Fruit fly (Drosophila melanogaster) whole organism, embryonic: ENCODE results near the gene pnt.
A peak's percentile ranks its signal among the peaks of the same experiment; 100 is the strongest.

Experiments
- Bgb ChIP-seq: fragments of 200-800 bp; sonication (Bioruptor generic); IDR thresholded peaks from 2 replicates; pipeline ENCODE4 v1.3.6; 2022; ENCODE audit warnings: missing biosample characterization, missing genetic modification characterization; ENCODE audit not compliant: partially characterized antibody
- BtbVII ChIP-seq: fragments of 200-800 bp; sonication (Bioruptor generic); optimal IDR thresholded peaks from 3 replicates; lab custom pipeline; 2017; ENCODE audit warnings: missing biosample characterization, mild to moderate bottlenecking, missing genetic modification characterization
- CG10147 ChIP-seq: fragments of 200-800 bp; sonication (Bioruptor generic); optimal IDR thresholded peaks from 2 replicates; lab custom pipeline; 2019; ENCODE audit warnings: missing biosample characterization, mild to moderate bottlenecking, missing genetic modification characterization, moderate library complexity
- CG12071 ChIP-seq: fragments of 200-800 bp; sonication (Bioruptor generic); optimal IDR thresholded peaks from 3 replicates; lab custom pipeline; 2018; ENCODE audit warnings: missing biosample characterization, mild to moderate bottlenecking, missing genetic modification characterization
- CG12236 ChIP-seq: fragments of 200-800 bp; sonication (Bioruptor generic); optimal IDR thresholded peaks from 2 replicates; lab custom pipeline; 2016; ENCODE audit warnings: missing biosample characterization, missing genetic modification characterization
- CG12942 ChIP-seq: fragments of 200-800 bp; sonication (Bioruptor generic); optimal IDR thresholded peaks from 3 replicates; lab custom pipeline; 2016; ENCODE audit warnings: missing biosample characterization, missing genetic modification characterization
- CG14441 ChIP-seq: fragments of 200-800 bp; sonication (Bioruptor generic); IDR thresholded peaks from 2 replicates; pipeline ENCODE4 v1.3.6; 2022; ENCODE audit warnings: missing biosample characterization, missing genetic modification characterization
- CG1602 ChIP-seq: fragments of 200-800 bp; sonication (Bioruptor generic); optimal IDR thresholded peaks from 3 replicates; lab custom pipeline; 2016; ENCODE audit warnings: missing biosample characterization, missing genetic modification characterization
- CG16813 ChIP-seq: fragments of 200-800 bp; sonication (Bioruptor generic); IDR thresholded peaks from 3 replicates; pipeline ENCODE4 v1.3.6; 2022; ENCODE audit warnings: missing biosample characterization, missing genetic modification characterization; ENCODE audit not compliant: partially characterized antibody
- CG17829 ChIP-seq: fragments of 200-800 bp; optimal IDR thresholded peaks from 2 replicates; lab custom pipeline; 2019; ENCODE audit warnings: missing biosample characterization, mild to moderate bottlenecking, missing genetic modification characterization, moderate library complexity
- CG18011 ChIP-seq: fragments of 200-800 bp; sonication (Bioruptor generic); optimal IDR thresholded peaks from 2 replicates; lab custom pipeline; 2017; ENCODE audit warnings: missing biosample characterization, missing genetic modification characterization, mild to moderate bottlenecking, moderate library complexity, missing genotype
- CG2678 ChIP-seq: fragments of 200-800 bp; sonication (Bioruptor generic); optimal IDR thresholded peaks from 3 replicates; lab custom pipeline; 2019; ENCODE audit warnings: missing biosample characterization, mild to moderate bottlenecking, missing genetic modification characterization, moderate library complexity
- CG32767 ChIP-seq: fragments of 200-800 bp; sonication (Bioruptor generic); IDR thresholded peaks from 2 replicates; pipeline ENCODE4 v1.3.6; 2022; ENCODE audit warnings: missing biosample characterization, missing genetic modification characterization
- CG34422 ChIP-seq: fragments of 200-800 bp; sonication (Bioruptor generic); IDR thresholded peaks from 3 replicates; pipeline ENCODE4 v1.3.6; 2022; ENCODE audit warnings: missing biosample characterization, missing genetic modification characterization
- CG5245 ChIP-seq: fragments of 200-800 bp; sonication (Bioruptor generic); optimal IDR thresholded peaks from 3 replicates; lab custom pipeline; 2016; ENCODE audit warnings: missing biosample characterization, missing genetic modification characterization
- CG7372 ChIP-seq: fragments of 200-800 bp; sonication (Bioruptor generic); IDR thresholded peaks from 2 replicates; pipeline ENCODE4 v1.3.6; 2022; ENCODE audit warnings: missing biosample characterization, missing genetic modification characterization
- CG8089 ChIP-seq: fragments of 200-800 bp; sonication (Bioruptor generic); optimal IDR thresholded peaks from 3 replicates; lab custom pipeline; 2016; ENCODE audit warnings: missing biosample characterization, missing genetic modification characterization
- CG8944 ChIP-seq: fragments of 200-800 bp; sonication (Bioruptor generic); optimal IDR thresholded peaks from 3 replicates; lab custom pipeline; 2016; ENCODE audit warnings: missing biosample characterization, missing genetic modification characterization
- CTCF ChIP-seq: fragments of 200-800 bp; sonication (Bioruptor generic); optimal IDR thresholded peaks from 2 replicates; lab custom pipeline; 2017; ENCODE audit warnings: missing biosample characterization, mild to moderate bottlenecking, missing genetic modification characterization, moderate library complexity
- Dbx ChIP-seq: fragments of 200-800 bp; sonication (Bioruptor generic); IDR thresholded peaks from 3 replicates; pipeline ENCODE4 v1.3.6; 2022; ENCODE audit warnings: missing biosample characterization, missing genetic modification characterization
- Elba2 ChIP-seq: fragments of 200-800 bp; sonication (Bioruptor generic); optimal IDR thresholded peaks from 3 replicates; lab custom pipeline; 2016; ENCODE audit warnings: missing biosample characterization, missing genetic modification characterization
- Ets65A ChIP-seq: fragments of 200-800 bp; sonication (Bioruptor generic); peaks from one replicate; lab custom pipeline; 2016; ENCODE audit warnings: missing biosample characterization, missing genetic modification characterization
- HLH3B ChIP-seq: fragments of 200-800 bp; sonication (Bioruptor generic); IDR thresholded peaks from 2 replicates; pipeline ENCODE4 v1.3.6; 2022; ENCODE audit warnings: missing biosample characterization, missing genetic modification characterization
- Hr51 ChIP-seq, 2 experiments: fragments of 200-800 bp; sonication (Bioruptor generic); optimal IDR thresholded peaks; 2 replicates in 1 of 2; 3 replicates in 1 of 2; lab custom pipeline; 2016 to 2018; ENCODE audit warnings: missing biosample characterization in 2 of 2, missing genetic modification characterization in 2 of 2, mild to moderate bottlenecking in 1 of 2, moderate library complexity in 1 of 2
- Nf-YB ChIP-seq: fragments of 200-800 bp; sonication (Bioruptor generic); optimal IDR thresholded peaks from 3 replicates; lab custom pipeline; 2019; ENCODE audit warnings: missing biosample characterization, mild to moderate bottlenecking, missing genetic modification characterization, moderate library complexity
- Oaz ChIP-seq: fragments of 200-800 bp; sonication (Bioruptor generic); IDR thresholded peaks from 2 replicates; pipeline ENCODE4 v1.3.6; 2022; ENCODE audit warnings: missing biosample characterization, missing genetic modification characterization
- Sin3A ChIP-seq: fragments of >200 bp; optimal IDR thresholded peaks from 2 replicates; lab custom pipeline; 2018
- Ssrp ChIP-seq: fragments of 200-800 bp; sonication (Bioruptor generic); optimal IDR thresholded peaks from 2 replicates; lab custom pipeline; 2018; ENCODE audit warnings: missing biosample characterization, mild to moderate bottlenecking, missing genetic modification characterization, moderate library complexity
- Xbp1 ChIP-seq: fragments of 200-800 bp; sonication (Bioruptor generic); optimal IDR thresholded peaks from 3 replicates; lab custom pipeline; 2016; ENCODE audit warnings: missing biosample characterization, mild to moderate bottlenecking, missing genetic modification characterization
- bsh ChIP-seq, 2 experiments: fragments of 200-800 bp; sonication (Bioruptor generic); optimal IDR thresholded peaks; 2 replicates each; lab custom pipeline; 2017 to 2018; ENCODE audit warnings: mild to moderate bottlenecking in 2 of 2, missing biosample characterization in 2 of 2, missing genetic modification characterization in 2 of 2, moderate library complexity in 1 of 2
- chn ChIP-seq: fragments of 200-800 bp; sonication (Bioruptor generic); optimal IDR thresholded peaks from 2 replicates; lab custom pipeline; 2016; ENCODE audit warnings: missing biosample characterization, missing genetic modification characterization
- ems ChIP-seq: fragments of 200-800 bp; sonication (Bioruptor generic); optimal IDR thresholded peaks from 3 replicates; lab custom pipeline; 2016; ENCODE audit warnings: missing biosample characterization, missing genetic modification characterization
- eve ChIP-seq, 2 experiments: fragments of >200 bp; optimal IDR thresholded peaks; 2 replicates each; lab custom pipeline; 2017; ENCODE audit warnings: missing biosample characterization in 2 of 2, missing genetic modification characterization in 2 of 2
- eyg ChIP-seq: fragments of 200-800 bp; sonication (Bioruptor generic); optimal IDR thresholded peaks from 3 replicates; lab custom pipeline; 2016; ENCODE audit warnings: missing biosample characterization, missing genetic modification characterization
- gem ChIP-seq: fragments of 200-800 bp; sonication (Bioruptor generic); optimal IDR thresholded peaks from 2 replicates; lab custom pipeline; 2019; ENCODE audit warnings: missing biosample characterization, mild to moderate bottlenecking, missing genetic modification characterization, moderate library complexity
- gt ChIP-seq: fragments of 200-800 bp; sonication (Bioruptor generic); IDR thresholded peaks from 2 replicates; pipeline ENCODE4 v1.3.6; 2022; ENCODE audit warnings: missing biosample characterization, missing genetic modification characterization
- insv ChIP-seq, 2 experiments: fragments of 200-800 bp; sonication (Bioruptor generic); optimal IDR thresholded peaks; 3 replicates each; lab custom pipeline; 2016 to 2018; ENCODE audit warnings: missing biosample characterization in 2 of 2, missing genetic modification characterization in 2 of 2
- lov ChIP-seq, 2 experiments: fragments of 200-800 bp in 1 of 2; fragments of >200 bp in 1 of 2; sonication (Bioruptor generic) in 1 of 2; IDR thresholded peaks in 1 of 2; optimal IDR thresholded peaks in 1 of 2; 2 replicates in 1 of 2; 3 replicates in 1 of 2; pipeline versions ENCODE4 v1.3.6 to Lab custom; 2017 to 2022; ENCODE audit warnings: missing biosample characterization in 1 of 2, missing genetic modification characterization in 1 of 2
- pan ChIP-seq, 4 experiments: fragments of >200 bp in 3 of 4; fragments of 200-800 bp in 1 of 4; sonication (Bioruptor generic) in 1 of 4; optimal IDR thresholded peaks in 3 of 4; IDR thresholded peaks in 1 of 4; 2 replicates each; pipeline versions ENCODE4 v1.3.6 to Lab custom; 2017 to 2022; ENCODE audit warnings: missing biosample characterization in 2 of 4, missing genetic modification characterization in 2 of 4, mixed read lengths in 1 of 4
- sisA ChIP-seq: fragments of 200-800 bp; sonication (Bioruptor generic); IDR thresholded peaks from 2 replicates; pipeline ENCODE4 v1.3.6; 2022; ENCODE audit warnings: missing biosample characterization, missing genetic modification characterization
- zen2 ChIP-seq: fragments of 200-800 bp; sonication (Bioruptor generic); IDR thresholded peaks from 3 replicates; pipeline ENCODE4 v1.3.6; 2022; ENCODE audit warnings: missing biosample characterization, missing genetic modification characterization; ENCODE audit not compliant: partially characterized antibody

pnt gene

dm6 chr3R:23358565-23359138 is 12.7 kb upstream of the pnt start, which contains the start of gene RpS3 (continued):
- TF ChIP-seq BtbVII (no peak), CG8089 (GFP tag; lab: Kevin White, UChicago) (no peak), Ssrp (tag; lab: Kevin White, UChicago) (no peak), CG10147 (no peak), lov (optimal IDR thresholded peaks at IDR 0.05; lab: Kevin White, UChicago) (no peak), lov (GFP tag; IDR thresholded peaks at IDR 0.05; lab: Robert Waterston, UW) (no peak), Dbx (no peak), CG5245 (no peak), CG32767 (GFP tag; lab: Robert Waterston, UW) (no peak), CTCF (GFP tag; lab: Kevin White, UChicago) (peak; percentile 73), ems (GFP tag; lab: Kevin White, UChicago) (no peak), gt (GFP tag; lab: Robert Waterston, UW) (no peak), CG1602 (GFP tag; lab: Kevin White, UChicago) (no peak), CG12071 (GFP tag; lab: Kevin White, UChicago) (no peak), CG2678 (tag; lab: Kevin White, UChicago) (peak; percentile 38), CG7372 (GFP tag; lab: Robert Waterston, UW) (no peak), insv (GFP tag; optimal IDR thresholded peaks at IDR 0.05; lab: Kevin White, UChicago) (peak in 1 of 2 experiments; percentile 35), Bgb (GFP tag; lab: Robert Waterston, UW) (no peak; the same call in 1 of the 2 replicates), Sin3A (peak; percentile 24), Ets65A (no peak), eyg (no peak), sisA (GFP tag; lab: Robert Waterston, UW) (no peak), CG12942 (GFP tag; lab: Kevin White, UChicago) (no peak), CG16813 (GFP tag; lab: Robert Waterston, UW) (no peak), pan (optimal IDR thresholded peaks at IDR 0.05; lab: Kevin White, UChicago) (no peak), pan (GFP tag; optimal IDR thresholded peaks at IDR 0.05 in 1 of 2, IDR thresholded peaks at IDR 0.05 in 1 of 2) (no peak), eve (GFP tag; optimal IDR thresholded peaks at IDR 0.05; lab: Kevin White, UChicago) (no peak), CG8944 (GFP tag; lab: Kevin White, UChicago) (no peak), HLH3B (GFP tag; lab: Robert Waterston, UW) (peak; percentile 20; the same call in 1 of the 2 replicates), CG34422 (GFP tag; lab: Robert Waterston, UW) (peak; percentile 80; the same call in 1 of the 3 replicates), Nf-YB (GFP tag; lab: Kevin White, UChicago) (peak; percentile 13), Xbp1 (GFP tag; lab: Kevin White, UChicago) (no peak), CG14441 (no peak), CG17829 (tag; lab: Kevin White, UChicago) (peak; percentile 21), Oaz (GFP tag; lab: Robert Waterston, UW) (no peak), bsh (GFP tag; optimal IDR thresholded peaks at IDR 0.05; lab: Kevin White, UChicago) (peak in 1 of 2 experiments; percentile 45), Hr51 (GFP tag; optimal IDR thresholded peaks at IDR 0.05; lab: Kevin White, UChicago) (peak in 1 of 2 experiments; percentile 19), zen2 (no peak), Elba2 (GFP tag; lab: Kevin White, UChicago) (no peak), chn (GFP tag; lab: Kevin White, UChicago) (no peak), gem (tag; lab: Kevin White, UChicago) (peak; percentile 36), CG12236 (no peak), CG18011 (GFP tag; lab: Kevin White, UChicago) (peak; percentile 7)
